Fruit fly (Drosophila melanogaster) whole organism, embryonic: ENCODE measurements around the gene CG14818.

Source experiments
- C15 ChIP-seq: fragments of 200-800 bp; sonication (Bioruptor generic); IDR thresholded peaks from 3 replicates; pipeline ENCODE4 v1.3.6; 2022; ENCODE audit warnings: missing biosample characterization, missing genetic modification characterization
- CG16779 ChIP-seq: fragments of 200-800 bp; sonication (Bioruptor generic); IDR thresholded peaks from 2 replicates; pipeline ENCODE4 v1.3.6; 2022; ENCODE audit warnings: missing biosample characterization, missing genetic modification characterization
- Dfd ChIP-seq, 2 experiments: fragments of >200 bp; optimal IDR thresholded peaks; 2 replicates each; lab custom pipeline; 2017; ENCODE audit warnings: missing biosample characterization in 2 of 2, missing genetic modification characterization in 2 of 2
- Dll ChIP-seq: fragments of 200-800 bp; sonication (Bioruptor generic); IDR thresholded peaks from 4 replicates; pipeline ENCODE4 v1.3.6; 2022; ENCODE audit warnings: missing biosample characterization, missing genetic modification characterization; ENCODE audit not compliant: partially characterized antibody
- ara ChIP-seq: fragments of 200-800 bp; sonication (Bioruptor generic); IDR thresholded peaks from 2 replicates; pipeline ENCODE4 v1.3.6; 2022; ENCODE audit warnings: missing biosample characterization, missing genetic modification characterization
- ewg ChIP-seq: fragments of 200-800 bp; sonication (Bioruptor generic); optimal IDR thresholded peaks from 3 replicates; lab custom pipeline; 2017; ENCODE audit warnings: mild to moderate bottlenecking, missing biosample characterization, missing genetic modification reagents, missing genetic modification characterization
- gce ChIP-seq: fragments of 200-800 bp; sonication (Bioruptor generic); IDR thresholded peaks from 3 replicates; pipeline ENCODE4 v1.3.6; 2022; ENCODE audit warnings: missing biosample characterization, missing genetic modification characterization
- maf-S ChIP-seq: fragments of 200-800 bp; sonication (Bioruptor generic); optimal IDR thresholded peaks from 2 replicates; lab custom pipeline; 2016; ENCODE audit warnings: missing biosample characterization, missing genetic modification characterization
- otp ChIP-seq: fragments of 200-800 bp; sonication (Bioruptor generic); IDR thresholded peaks from 3 replicates; pipeline ENCODE4, ENCODE4 v1.3.6; 2022; ENCODE audit warnings: missing biosample characterization, missing genetic modification characterization
- pan ChIP-seq, 4 experiments: fragments of >200 bp in 3 of 4; fragments of 200-800 bp in 1 of 4; sonication (Bioruptor generic) in 1 of 4; optimal IDR thresholded peaks in 3 of 4; IDR thresholded peaks in 1 of 4; 2 replicates each; pipeline versions ENCODE4 v1.3.6 to Lab custom; 2017 to 2022; ENCODE audit warnings: missing biosample characterization in 2 of 4, missing genetic modification characterization in 2 of 4, mixed read lengths in 1 of 4
- seq ChIP-seq: fragments of 200-800 bp; sonication (Bioruptor generic); IDR thresholded peaks from 2 replicates; pipeline ENCODE4 v1.3.6; 2022; ENCODE audit warnings: missing biosample characterization, missing genetic modification characterization
- tgo ChIP-seq: fragments of 200-800 bp; sonication (Bioruptor generic); IDR thresholded peaks from 3 replicates; pipeline ENCODE4 v1.3.6; 2022; ENCODE audit warnings: missing biosample characterization, missing genetic modification characterization
- tll ChIP-seq, 2 experiments: fragments of 200-800 bp in 1 of 2; fragments of >200 bp in 1 of 2; sonication (Bioruptor generic) in 1 of 2; optimal IDR thresholded peaks; 2 replicates each; lab custom pipeline; 2017 to 2019; ENCODE audit warnings: missing biosample characterization in 2 of 2, missing genetic modification characterization in 2 of 2, mild to moderate bottlenecking in 1 of 2, moderate library complexity in 1 of 2
- zen ChIP-seq: fragments of 200-800 bp; sonication (Bioruptor generic); optimal IDR thresholded peaks from 3 replicates; lab custom pipeline; 2018; ENCODE audit warnings: missing biosample characterization, mild to moderate bottlenecking, missing genetic modification characterization, moderate library complexity

dm6 chrX:1830396-1831218 is 49.0 kb downstream of the CG14818 start:
- TF ChIP-seq ara (GFP tag; lab: Robert Waterston, UW): peak; percentile 97
- peak; percentile 94 for TF ChIP-seq seq (GFP tag; lab: Robert Waterston, UW)
- peak; percentile 82 for TF ChIP-seq zen (tag; lab: Kevin White, UChicago)
- TF ChIP-seq C15 (GFP tag; lab: Robert Waterston, UW): peak; percentile 94
- peak; percentile 97 for TF ChIP-seq tgo (GFP tag; lab: Robert Waterston, UW)
- TF ChIP-seq CG16779 (GFP tag; lab: Robert Waterston, UW): peak; percentile 97
- TF ChIP-seq pan (optimal IDR thresholded peaks at IDR 0.05; lab: Kevin White, UChicago): no peak
- peak in 1 of 2 experiments; percentile 98 for TF ChIP-seq pan (GFP tag; optimal IDR thresholded peaks at IDR 0.05 in 1 of 2, IDR thresholded peaks at IDR 0.05 in 1 of 2)
- peak; percentile 98 for TF ChIP-seq otp
- TF ChIP-seq ewg (GFP tag; lab: Kevin White, UChicago): peak; percentile 92
- TF ChIP-seq Dll (GFP tag; lab: Robert Waterston, UW): 0 out of 4 replicates have a peak, but pooled peaks have one; percentile 18
- TF ChIP-seq tll (GFP tag; optimal IDR thresholded peaks at IDR 0.05; lab: Kevin White, UChicago): no peak
- peak; percentile 91 for TF ChIP-seq maf-S (GFP tag; lab: Kevin White, UChicago)
- peak; percentile 98 for TF ChIP-seq gce (GFP tag; lab: Robert Waterston, UW)
- no peak for TF ChIP-seq Dfd (GFP tag; optimal IDR thresholded peaks at IDR 0.05; lab: Kevin White, UChicago)
